Fruit fly (Drosophila melanogaster) whole organism, adult: Measurements from ENCODE around the gene CG31937.

Source experiments
- CG1620 ChIP-seq: fragments of 200-800 bp; sonication (Bioruptor generic); optimal IDR thresholded peaks from 2 replicates; lab custom pipeline; 2016; ENCODE audit warnings: missing biosample characterization, missing genetic modification characterization
- CG5204 ChIP-seq: fragments of 200-800 bp; sonication (Bioruptor generic); optimal IDR thresholded peaks from 2 replicates; lab custom pipeline; 2016; ENCODE audit warnings: missing biosample characterization, missing genetic modification characterization
- CG7101 ChIP-seq: fragments of 200-800 bp; sonication (Bioruptor generic); optimal IDR thresholded peaks from 2 replicates; lab custom pipeline; 2018; ENCODE audit warnings: missing biosample characterization, mild to moderate bottlenecking, missing genetic modification characterization, moderate library complexity
- Crg-1 ChIP-seq: fragments of 200-800 bp; sonication (Bioruptor generic); optimal IDR thresholded peaks from 2 replicates; lab custom pipeline; 2016; ENCODE audit warnings: missing biosample characterization, missing genetic modification characterization
- Hr96 ChIP-seq: fragments of 200-800 bp; sonication (Bioruptor generic); optimal IDR thresholded peaks from 2 replicates; lab custom pipeline; 2016; ENCODE audit warnings: missing biosample characterization, missing genetic modification characterization
- Mnt ChIP-seq: fragments of 200-800 bp; sonication (Bioruptor generic); optimal IDR thresholded peaks from 2 replicates; lab custom pipeline; 2016; ENCODE audit warnings: missing biosample characterization, mild to moderate bottlenecking, missing genetic modification characterization
- cic ChIP-seq: fragments of 200-800 bp; sonication (Bioruptor generic); optimal IDR thresholded peaks from 2 replicates; lab custom pipeline; 2017; ENCODE audit warnings: missing biosample characterization, mild to moderate bottlenecking, missing genetic modification characterization, moderate library complexity
- cnc ChIP-seq, 2 experiments: fragments of >200 bp; optimal IDR thresholded peaks; 2 replicates each; lab custom pipeline; 2017
- kay ChIP-seq: fragments of 200-800 bp; sonication (Bioruptor generic); peaks from one replicate; lab custom pipeline; 2016; ENCODE audit warnings: missing biosample characterization, missing genetic modification characterization, borderline replicate concordance
- ovo ChIP-seq: fragments of 200-800 bp; sonication (Bioruptor generic); optimal IDR thresholded peaks from 2 replicates; lab custom pipeline; 2016; ENCODE audit warnings: missing biosample characterization, missing genetic modification characterization
- pad ChIP-seq: fragments of 200-800 bp; sonication (Bioruptor generic); optimal IDR thresholded peaks from 3 replicates; lab custom pipeline; 2017; ENCODE audit warnings: missing biosample characterization, missing genetic modification characterization, mild to moderate bottlenecking, moderate library complexity, missing genetic modification reagents

DNA sequence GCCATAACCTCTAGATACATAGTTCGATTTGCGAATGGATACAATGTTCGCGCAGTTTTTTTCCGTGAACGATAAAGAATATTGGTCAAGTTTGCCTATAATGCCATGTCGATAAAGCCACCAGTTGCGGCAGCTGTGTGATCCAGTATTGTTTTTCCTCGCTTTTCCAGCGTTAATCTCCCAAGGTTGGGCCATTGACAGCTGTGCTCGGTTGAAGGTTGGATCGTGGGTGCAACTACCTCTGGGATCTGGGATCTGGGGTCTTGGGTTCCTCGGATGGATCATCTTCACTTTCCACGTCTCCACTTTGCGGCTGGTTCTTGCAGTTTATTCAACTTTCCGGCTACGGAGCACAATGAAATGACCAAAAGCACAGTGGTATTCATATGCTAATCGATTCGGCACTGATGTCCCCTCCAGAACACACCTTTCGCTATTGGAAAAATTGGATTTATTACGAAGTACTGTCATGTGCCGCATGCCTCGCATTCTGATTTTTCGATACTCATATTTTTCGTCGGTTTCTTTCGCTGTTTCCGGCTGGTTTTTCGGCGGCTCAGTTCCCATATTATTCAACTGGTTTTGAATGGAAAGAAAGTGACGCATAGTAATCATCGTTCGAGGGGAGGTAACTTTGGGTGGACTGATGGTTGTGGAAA lies 3.6 kb downstream of the CG31937 start:
- no peak for TF ChIP-seq Hr96 (GFP tag; lab: Kevin White, UChicago)
- no peak for TF ChIP-seq Mnt (GFP tag; lab: Kevin White, UChicago)
- no peak for TF ChIP-seq CG7101 (tag; lab: Kevin White, UChicago)
- TF ChIP-seq ovo (GFP tag; lab: Kevin White, UChicago) = no peak
- TF ChIP-seq Crg-1 (GFP tag; lab: Kevin White, UChicago) = no peak
- no peak for TF ChIP-seq CG5204
- TF ChIP-seq cnc (optimal IDR thresholded peaks at IDR 0.05; lab: Kevin White, UChicago) = no peak
- no peak for TF ChIP-seq pad
- TF ChIP-seq kay = no peak
- TF ChIP-seq cic (GFP tag; lab: Kevin White, UChicago) = no peak
- TF ChIP-seq CG1620 (GFP tag; lab: Kevin White, UChicago) = no peak
